Fruit fly (Drosophila melanogaster) whole organism, embryonic: Measurements from ENCODE around the gene unk.

Experiments used
- Asciz ChIP-seq: fragments of 200-800 bp; sonication (Bioruptor generic); optimal IDR thresholded peaks from 2 replicates; lab custom pipeline; 2017; ENCODE audit warnings: missing biosample characterization, mild to moderate bottlenecking, missing genetic modification characterization, missing genetic modification reagents
- Atf6 ChIP-seq: fragments of 200-800 bp; sonication (Bioruptor generic); IDR thresholded peaks from 2 replicates; pipeline ENCODE4 v1.3.6; 2022; ENCODE audit warnings: missing biosample characterization, missing genetic modification characterization
- CG10209 ChIP-seq: fragments of 200-800 bp; sonication (Bioruptor generic); optimal IDR thresholded peaks from 3 replicates; lab custom pipeline; 2017; ENCODE audit warnings: missing biosample characterization, mild to moderate bottlenecking, missing genetic modification characterization, missing genetic modification reagents
- CG10274 ChIP-seq: fragments of 200-800 bp; sonication (Bioruptor generic); optimal IDR thresholded peaks from 3 replicates; lab custom pipeline; 2017; ENCODE audit warnings: missing biosample characterization, mild to moderate bottlenecking, missing genetic modification characterization
- CG10462 ChIP-seq: fragments of 200-800 bp; sonication (Bioruptor generic); optimal IDR thresholded peaks from 2 replicates; lab custom pipeline; 2016; ENCODE audit warnings: missing biosample characterization, missing genetic modification characterization
- CG11085 ChIP-seq: fragments of 200-800 bp; sonication (Bioruptor generic); IDR thresholded peaks from 2 replicates; pipeline ENCODE4 v1.3.6; 2022; ENCODE audit warnings: missing biosample characterization, missing genetic modification characterization
- CG11398 ChIP-seq: fragments of 200-800 bp; sonication (Bioruptor generic); optimal IDR thresholded peaks from 2 replicates; lab custom pipeline; 2016; ENCODE audit warnings: missing biosample characterization, missing genetic modification characterization
- CG13894 ChIP-seq: fragments of 200-800 bp; sonication (Bioruptor generic); optimal IDR thresholded peaks from 3 replicates; lab custom pipeline; 2018; ENCODE audit warnings: missing biosample characterization, mild to moderate bottlenecking, missing genetic modification characterization, moderate library complexity
- CG1529 ChIP-seq: fragments of 200-800 bp; sonication (Bioruptor generic); optimal IDR thresholded peaks from 3 replicates; lab custom pipeline; 2018; ENCODE audit warnings: missing biosample characterization, missing genetic modification characterization
- CG1647 ChIP-seq: fragments of 200-800 bp; sonication (Bioruptor generic); optimal IDR thresholded peaks from 3 replicates; lab custom pipeline; 2016; ENCODE audit warnings: missing biosample characterization, missing genetic modification characterization
- CG16813 ChIP-seq: fragments of 200-800 bp; sonication (Bioruptor generic); IDR thresholded peaks from 3 replicates; pipeline ENCODE4 v1.3.6; 2022; ENCODE audit warnings: missing biosample characterization, missing genetic modification characterization; ENCODE audit not compliant: partially characterized antibody
- CG16863 ChIP-seq: fragments of 200-800 bp; sonication (Bioruptor generic); optimal IDR thresholded peaks from 3 replicates; lab custom pipeline; 2016; ENCODE audit warnings: missing biosample characterization, missing genetic modification characterization
- CG17328 ChIP-seq: fragments of 200-800 bp; sonication (Bioruptor generic); IDR thresholded peaks from 2 replicates; pipeline ENCODE4 v1.3.6; 2022; ENCODE audit warnings: missing biosample characterization, missing genetic modification characterization
- CG30431 ChIP-seq: fragments of 200-800 bp; sonication (Bioruptor generic); optimal IDR thresholded peaks from 2 replicates; lab custom pipeline; 2017; ENCODE audit warnings: missing biosample characterization, missing genetic modification characterization
- CG3281 ChIP-seq: fragments of 200-800 bp; sonication (Bioruptor generic); optimal IDR thresholded peaks from 3 replicates; lab custom pipeline; 2017; ENCODE audit warnings: missing biosample characterization, mild to moderate bottlenecking, missing genetic modification characterization
- CG3407 ChIP-seq: fragments of 200-800 bp; sonication (Bioruptor generic); optimal IDR thresholded peaks from 2 replicates; lab custom pipeline; 2018; ENCODE audit warnings: missing biosample characterization, mild to moderate bottlenecking, missing genetic modification characterization
- CG34224 ChIP-seq: fragments of 200-800 bp; sonication (Bioruptor generic); IDR thresholded peaks from 3 replicates; pipeline ENCODE4 v1.3.6; 2022; ENCODE audit warnings: missing biosample characterization, missing genetic modification characterization; ENCODE audit not compliant: partially characterized antibody
- CG3726 ChIP-seq: fragments of 200-800 bp; sonication (Bioruptor generic); IDR thresholded peaks from 3 replicates; pipeline ENCODE4, ENCODE4 v1.3.6; 2022; ENCODE audit warnings: missing biosample characterization, missing genetic modification characterization
- CG5180 ChIP-seq: fragments of 200-800 bp; sonication (Bioruptor generic); optimal IDR thresholded peaks from 3 replicates; lab custom pipeline; 2017; ENCODE audit warnings: missing biosample characterization, missing genetic modification characterization, mild to moderate bottlenecking, moderate library complexity, missing genetic modification reagents
- CG6654 ChIP-seq: fragments of 200-800 bp; sonication (Bioruptor generic); optimal IDR thresholded peaks from 2 replicates; lab custom pipeline; 2017; ENCODE audit warnings: missing biosample characterization, mild to moderate bottlenecking, missing genetic modification characterization
- CG6854 ChIP-seq: fragments of 200-800 bp; sonication (Bioruptor generic); optimal IDR thresholded peaks from 3 replicates; lab custom pipeline; 2017; ENCODE audit warnings: missing biosample characterization, mild to moderate bottlenecking, missing genetic modification characterization
- CG7372 ChIP-seq: fragments of 200-800 bp; sonication (Bioruptor generic); IDR thresholded peaks from 2 replicates; pipeline ENCODE4 v1.3.6; 2022; ENCODE audit warnings: missing biosample characterization, missing genetic modification characterization
- CG8924 ChIP-seq: fragments of 200-800 bp; optimal IDR thresholded peaks from 3 replicates; lab custom pipeline; 2019; ENCODE audit warnings: missing biosample characterization, mild to moderate bottlenecking, missing genetic modification characterization, moderate library complexity
- CG9797 ChIP-seq: fragments of 200-800 bp; sonication (Bioruptor generic); optimal IDR thresholded peaks from 3 replicates; lab custom pipeline; 2018; ENCODE audit warnings: missing biosample characterization, mild to moderate bottlenecking, missing genetic modification characterization
- CG9876 ChIP-seq: fragments of 200-800 bp; sonication (Bioruptor generic); optimal IDR thresholded peaks from 2 replicates; lab custom pipeline; 2016; ENCODE audit warnings: missing biosample characterization, missing genetic modification characterization
- Chrac-16 ChIP-seq: fragments of 200-800 bp; sonication (Bioruptor generic); optimal IDR thresholded peaks from 3 replicates; lab custom pipeline; 2016; ENCODE audit warnings: missing biosample characterization, missing genetic modification characterization
- CkIIα-i1 ChIP-seq: fragments of 200-800 bp; sonication (Bioruptor generic); IDR thresholded peaks from 2 replicates; pipeline ENCODE4 v1.3.6; 2022; ENCODE audit warnings: missing biosample characterization, missing genetic modification characterization
- GATAe ChIP-seq: fragments of 200-800 bp; sonication (Bioruptor generic); conservative IDR thresholded peaks from 2 replicates; pipeline ENCODE4 v1.3.6; 2022; ENCODE audit warnings: missing biosample characterization, missing genetic modification characterization
- HHEX ChIP-seq: fragments of 200-800 bp; sonication (Bioruptor generic); optimal IDR thresholded peaks from 3 replicates; lab custom pipeline; 2017; ENCODE audit warnings: missing biosample characterization, mild to moderate bottlenecking, missing genetic modification characterization, missing genetic modification reagents
- Hmr ChIP-seq: fragments of 200-800 bp; sonication (Bioruptor generic); optimal IDR thresholded peaks from 3 replicates; lab custom pipeline; 2017; ENCODE audit warnings: mild to moderate bottlenecking, missing biosample characterization, missing genetic modification reagents, missing genetic modification characterization
- Jarid2 ChIP-seq: fragments of 200-800 bp; sonication (Bioruptor generic); optimal IDR thresholded peaks from 3 replicates; lab custom pipeline; 2017; ENCODE audit warnings: mild to moderate bottlenecking, missing biosample characterization, missing genetic modification reagents, missing genetic modification characterization
- Meics ChIP-seq: fragments of 200-800 bp; sonication (Bioruptor generic); optimal IDR thresholded peaks from 2 replicates; lab custom pipeline; 2017; ENCODE audit warnings: missing biosample characterization, mild to moderate bottlenecking, missing genetic modification characterization
- Sry-δ ChIP-seq: fragments of 200-800 bp; sonication (Bioruptor generic); optimal IDR thresholded peaks from 2 replicates; lab custom pipeline; 2016; ENCODE audit warnings: missing biosample characterization, missing genetic modification characterization
- al ChIP-seq: fragments of 200-800 bp; sonication (Bioruptor generic); IDR thresholded peaks from 2 replicates; pipeline ENCODE4 v1.3.6; 2022; ENCODE audit warnings: missing biosample characterization, missing genetic modification characterization
- dmrt99B ChIP-seq: fragments of 200-800 bp; sonication (Bioruptor generic); optimal IDR thresholded peaks from 2 replicates; lab custom pipeline; 2018; ENCODE audit warnings: missing biosample characterization, mild to moderate bottlenecking, missing genetic modification characterization, moderate library complexity
- dpn ChIP-seq, 2 experiments: fragments of 200-800 bp; sonication (Bioruptor generic); optimal IDR thresholded peaks; 3 replicates each; lab custom pipeline; 2016; ENCODE audit warnings: missing biosample characterization in 2 of 2, missing genetic modification characterization in 2 of 2
- fd96Cb ChIP-seq: fragments of 200-800 bp; sonication (Bioruptor generic); optimal IDR thresholded peaks from 2 replicates; lab custom pipeline; 2018; ENCODE audit warnings: missing biosample characterization, mild to moderate bottlenecking, missing genetic modification characterization, moderate library complexity
- gfzf ChIP-seq: fragments of 200-800 bp; sonication (Bioruptor generic); optimal IDR thresholded peaks from 2 replicates; lab custom pipeline; 2016; ENCODE audit warnings: missing biosample characterization, mild to moderate bottlenecking, missing genetic modification characterization, moderate library complexity
- hkb ChIP-seq, 2 experiments: fragments of 200-800 bp in 1 of 2; fragments of >200 bp in 1 of 2; sonication (Bioruptor generic) in 1 of 2; IDR thresholded peaks in 1 of 2; optimal IDR thresholded peaks in 1 of 2; 2 replicates each; pipeline versions ENCODE4 v1.3.6 to Lab custom; 2017 to 2022; ENCODE audit warnings: missing biosample characterization in 1 of 2, missing genetic modification characterization in 1 of 2
- inv ChIP-seq: fragments of 200-800 bp; sonication (Bioruptor generic); IDR thresholded peaks from 2 replicates; pipeline ENCODE4 v1.3.6; 2022; ENCODE audit warnings: missing biosample characterization, missing genetic modification characterization; ENCODE audit not compliant: partially characterized antibody
- kni ChIP-seq: fragments of 200-800 bp; sonication (Bioruptor generic); optimal IDR thresholded peaks from 3 replicates; lab custom pipeline; 2017; ENCODE audit warnings: mild to moderate bottlenecking, missing biosample characterization, missing genetic modification reagents, missing genetic modification characterization
- prd ChIP-seq, 3 experiments: fragments of >200 bp in 2 of 3; fragments of 200-800 bp in 1 of 3; sonication (Bioruptor generic) in 1 of 3; optimal IDR thresholded peaks in 2 of 3; IDR thresholded peaks in 1 of 3; 2 replicates in 2 of 3; 3 replicates in 1 of 3; pipeline versions ENCODE4 v1.3.6 to Lab custom; 2017 to 2022; ENCODE audit warnings: missing biosample characterization in 1 of 3, missing genetic modification characterization in 1 of 3
- ro ChIP-seq: fragments of 200-800 bp; sonication (Bioruptor generic); IDR thresholded peaks from 2 replicates; pipeline ENCODE4 v1.3.6; 2022; ENCODE audit warnings: missing biosample characterization, missing genetic modification characterization
- sens-2 ChIP-seq: fragments of 200-800 bp; sonication (Bioruptor generic); IDR thresholded peaks from 2 replicates; pipeline ENCODE4 v1.3.6; 2022; ENCODE audit warnings: missing biosample characterization, missing genetic modification characterization
- sisA ChIP-seq: fragments of 200-800 bp; sonication (Bioruptor generic); IDR thresholded peaks from 2 replicates; pipeline ENCODE4 v1.3.6; 2022; ENCODE audit warnings: missing biosample characterization, missing genetic modification characterization
- sr ChIP-seq: fragments of 200-800 bp; sonication (Bioruptor generic); IDR thresholded peaks from 3 replicates; pipeline ENCODE4 v1.3.6; 2022; ENCODE audit warnings: missing biosample characterization, missing genetic modification characterization
- tna ChIP-seq: fragments of 200-800 bp; sonication (Bioruptor generic); IDR thresholded peaks from 2 replicates; pipeline ENCODE4 v1.3.6; 2022; ENCODE audit warnings: missing biosample characterization, missing genetic modification characterization; ENCODE audit not compliant: partially characterized antibody
- toy ChIP-seq: fragments of 200-800 bp; sonication (Bioruptor generic); IDR thresholded peaks from 2 replicates; pipeline ENCODE4 v1.3.6; 2022; ENCODE audit warnings: missing biosample characterization, missing genetic modification characterization
- trh ChIP-seq: fragments of 200-800 bp; sonication (Bioruptor generic); optimal IDR thresholded peaks from 2 replicates; lab custom pipeline; 2016; ENCODE audit warnings: missing biosample characterization, missing genetic modification characterization

unk gene

DNA sequence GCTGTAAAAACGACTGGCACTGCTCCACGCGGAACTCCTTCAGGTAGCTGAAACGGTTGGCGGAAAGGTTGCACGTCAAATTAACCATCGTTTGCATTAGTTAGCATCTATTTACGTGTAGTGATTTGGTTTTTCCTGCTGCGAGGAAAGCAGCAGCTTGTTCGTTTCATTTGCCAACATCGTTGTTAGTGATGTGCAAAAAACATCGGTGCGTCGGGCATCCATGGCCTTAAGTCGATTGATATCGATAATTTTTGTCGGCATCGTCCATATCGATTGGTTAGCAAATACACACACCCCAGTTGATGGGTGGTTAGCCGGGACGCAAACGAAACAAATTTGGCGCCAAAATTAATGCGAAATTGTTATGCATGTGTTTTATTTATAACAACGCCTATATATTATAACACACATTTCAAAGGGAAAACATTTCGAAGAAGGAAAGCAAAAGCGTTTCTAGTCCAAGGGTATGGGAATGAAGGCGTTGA lies at the start of gene unk (continued):
- TF ChIP-seq CG7372 (GFP tag; lab: Robert Waterston, UW) (no peak), Hmr (GFP tag; lab: Kevin White, UChicago) (peak; percentile 4), CG16863 (GFP tag; lab: Kevin White, UChicago) (no peak), CG6654 (GFP tag; lab: Kevin White, UChicago) (no peak), al (peak; percentile 38; the same call in 1 of the 2 replicates), toy (GFP tag; lab: Robert Waterston, UW) (no peak), tna (GFP tag; lab: Robert Waterston, UW) (peak; percentile 96), ro (GFP tag; lab: Robert Waterston, UW) (no peak), Atf6 (no peak), CG5180 (no peak), Sry-δ (GFP tag; lab: Kevin White, UChicago) (peak; percentile 98), Meics (GFP tag; lab: Kevin White, UChicago) (no peak), prd (optimal IDR thresholded peaks at IDR 0.05; lab: Kevin White, UChicago) (no peak), prd (GFP tag; IDR thresholded peaks at IDR 0.05; lab: Robert Waterston, UW) (no peak), sens-2 (GFP tag; lab: Robert Waterston, UW) (no peak), CG17328 (GFP tag; lab: Robert Waterston, UW) (no peak), CG3726 (GFP tag; lab: Robert Waterston, UW) (no peak), CkIIα-i1 (GFP tag; lab: Robert Waterston, UW) (no peak), CG1647 (GFP tag; lab: Kevin White, UChicago) (no peak), CG3281 (GFP tag; lab: Kevin White, UChicago) (no peak), CG8924 (tag; lab: Kevin White, UChicago) (no peak), Jarid2 (GFP tag; lab: Kevin White, UChicago) (no peak), CG13894 (tag; lab: Kevin White, UChicago) (peak; percentile 2), CG3407 (GFP tag; lab: Kevin White, UChicago) (no peak), CG30431 (GFP tag; lab: Kevin White, UChicago) (no peak), CG9876 (GFP tag; lab: Kevin White, UChicago) (no peak), inv (peak; percentile 98), CG6854 (GFP tag; lab: Kevin White, UChicago) (no peak), sisA (GFP tag; lab: Robert Waterston, UW) (no peak), dpn (GFP tag; optimal IDR thresholded peaks at IDR 0.05; lab: Kevin White, UChicago) (peak; percentile 8 to 51), kni (GFP tag; lab: Kevin White, UChicago) (no peak), fd96Cb (tag; lab: Kevin White, UChicago) (no peak), CG9797 (GFP tag; lab: Kevin White, UChicago) (peak; percentile 51), CG11398 (peak; percentile 18), CG10462 (no peak), Chrac-16 (GFP tag; lab: Kevin White, UChicago) (no peak), CG10274 (no peak), trh (GFP tag; lab: Kevin White, UChicago) (no peak), dmrt99B (tag; lab: Kevin White, UChicago) (no peak), Asciz (GFP tag; lab: Kevin White, UChicago) (no peak), CG34224 (peak; percentile 98), HHEX (GFP tag; lab: Kevin White, UChicago) (no peak), sr (GFP tag; lab: Robert Waterston, UW) (no peak), CG11085 (GFP tag; lab: Robert Waterston, UW) (no peak), CG1529 (GFP tag; lab: Kevin White, UChicago) (no peak), CG10209 (GFP tag; lab: Kevin White, UChicago) (no peak), CG16813 (GFP tag; lab: Robert Waterston, UW) (peak; percentile 97), hkb (optimal IDR thresholded peaks at IDR 0.05; lab: Kevin White, UChicago) (no peak), hkb (GFP tag; IDR thresholded peaks at IDR 0.05; lab: Robert Waterston, UW) (0 out of 2 replicates have a peak, but pooled peaks have one; percentile 16), gfzf (GFP tag; lab: Kevin White, UChicago) (peak; percentile 55), GATAe (GFP tag; lab: Robert Waterston, UW) (no peak)
